Comparison of ENCODE assay signal across 4 fruit fly cellular contexts in genomic region chr2L:840716-841115, dm6.
TF ChIP-seq lines count a peak whose summit lies in the region.

No protein-coding gene starts in this region.

- no peak for TF ChIP-seq CTCF in whole organism, embryonic (GFP tag; optimal IDR thresholded peaks at IDR 0.05; lab: Kevin White, UChicago)

TF ChIP-seq in whole organism, adult, 20 proteins besides CTCF, POLR2A, EP300 and RAD21:
- no peak for TF ChIP-seq pad (GFP tag; optimal IDR thresholded peaks at IDR 0.05; lab: Kevin White, UChicago)
- no peak for TF ChIP-seq cnc (optimal IDR thresholded peaks at IDR 0.05; lab: Kevin White, UChicago)
- no peak for TF ChIP-seq Mnt (GFP tag; optimal IDR thresholded peaks at IDR 0.05; lab: Kevin White, UChicago)
- no peak for TF ChIP-seq CG11617 (GFP tag; optimal IDR thresholded peaks at IDR 0.05; lab: Kevin White, UChicago)
- no peak for TF ChIP-seq ovo (GFP tag; optimal IDR thresholded peaks at IDR 0.05; lab: Kevin White, UChicago)
- TF ChIP-seq CG5204 (GFP tag; optimal IDR thresholded peaks at IDR 0.05; lab: Kevin White, UChicago): no peak
- TF ChIP-seq tj (GFP tag; optimal IDR thresholded peaks at IDR 0.05; lab: Kevin White, UChicago): peak; percentile 98
- no peak for TF ChIP-seq Clk (GFP tag; optimal IDR thresholded peaks at IDR 0.05; lab: Kevin White, UChicago)
- peak; percentile 63 for TF ChIP-seq cic (GFP tag; optimal IDR thresholded peaks at IDR 0.05; lab: Kevin White, UChicago)
- TF ChIP-seq Hr96 (GFP tag; optimal IDR thresholded peaks at IDR 0.05; lab: Kevin White, UChicago): no peak
- TF ChIP-seq CG12768 (GFP tag; optimal IDR thresholded peaks at IDR 0.05; lab: Kevin White, UChicago): peak; percentile 39
- TF ChIP-seq toe (GFP tag; optimal IDR thresholded peaks at IDR 0.05; lab: Kevin White, UChicago): no peak
- peak; percentile 95 for TF ChIP-seq kay (GFP tag; lab: Kevin White, UChicago; ENCODE audit: borderline replicate concordance)
- TF ChIP-seq CG14711 (tag; optimal IDR thresholded peaks at IDR 0.05; lab: Kevin White, UChicago): no peak
- TF ChIP-seq bab1 (GFP tag; optimal IDR thresholded peaks at IDR 0.05; lab: Kevin White, UChicago): peak; percentile 10

TF ChIP-seq in whole organism, embryonic, 481 proteins besides CTCF, POLR2A, EP300 and RAD21:
- peak; percentile 38 for TF ChIP-seq nom (GFP tag; optimal IDR thresholded peaks at IDR 0.05; lab: Kevin White, UChicago)
- TF ChIP-seq HLH54F (GFP tag; optimal IDR thresholded peaks at IDR 0.05; lab: Kevin White, UChicago): no peak
- TF ChIP-seq pan (optimal IDR thresholded peaks at IDR 0.05; lab: Kevin White, UChicago): no peak
- peak in 1 of 2 experiments; percentile 27 for TF ChIP-seq pan (GFP tag; optimal IDR thresholded peaks at IDR 0.05 in 1 of 2, IDR thresholded peaks at IDR 0.05 in 1 of 2)
- TF ChIP-seq slp2 (GFP tag; optimal IDR thresholded peaks at IDR 0.05; lab: Kevin White, UChicago): no peak
- TF ChIP-seq chinmo (GFP tag; IDR thresholded peaks at IDR 0.05; lab: Robert Waterston, UW; ENCODE audit: partially characterized antibody): peak; percentile 90; the same call in 2 of the 4 replicates
- TF ChIP-seq CG34224 (GFP tag; IDR thresholded peaks at IDR 0.05; lab: Robert Waterston, UW; ENCODE audit: partially characterized antibody): 0 out of 3 replicates have a peak, but pooled peaks have one; percentile 19
- no peak for TF ChIP-seq CG11456 (GFP tag; IDR thresholded peaks at IDR 0.05; lab: Robert Waterston, UW)
- 0 out of 2 replicates have a peak, but pooled peaks have one; percentile 33 for TF ChIP-seq Drgx (GFP tag; IDR thresholded peaks at IDR 0.05; lab: Robert Waterston, UW)
- TF ChIP-seq CG6765 (GFP tag; optimal IDR thresholded peaks at IDR 0.05; lab: Kevin White, UChicago): peak; percentile 2
- TF ChIP-seq Sin3A (optimal IDR thresholded peaks at IDR 0.05; lab: Kevin White, UChicago): no peak
- no peak for TF ChIP-seq CG10274 (GFP tag; optimal IDR thresholded peaks at IDR 0.05; lab: Kevin White, UChicago)
- peak; percentile 3 for TF ChIP-seq cg (GFP tag; optimal IDR thresholded peaks at IDR 0.05; lab: Kevin White, UChicago)
- no peak for TF ChIP-seq pita (GFP tag; optimal IDR thresholded peaks at IDR 0.05; lab: Kevin White, UChicago)

TF ChIP-seq in whole organism, prepupa, 60 proteins besides CTCF, POLR2A, EP300 and RAD21:
- no peak for TF ChIP-seq CG10669 (GFP tag; optimal IDR thresholded peaks at IDR 0.05; lab: Kevin White, UChicago)
- no peak for TF ChIP-seq CG11902 (GFP tag; optimal IDR thresholded peaks at IDR 0.05; lab: Kevin White, UChicago)
- TF ChIP-seq Eip78C (GFP tag; lab: Kevin White, UChicago): peak; percentile 49
- no peak for TF ChIP-seq fkh (GFP tag; optimal IDR thresholded peaks at IDR 0.05; lab: Kevin White, UChicago)
- peak; percentile 12 for TF ChIP-seq Blimp-1 (GFP tag; optimal IDR thresholded peaks at IDR 0.05; lab: Kevin White, UChicago)
- TF ChIP-seq ss (GFP tag; optimal IDR thresholded peaks at IDR 0.05; lab: Kevin White, UChicago): peak in 1 of 2 experiments; percentile 9
- TF ChIP-seq esn (GFP tag; optimal IDR thresholded peaks at IDR 0.05; lab: Kevin White, UChicago): no peak
- no peak for TF ChIP-seq CG16779 (tag; optimal IDR thresholded peaks at IDR 0.05; lab: Kevin White, UChicago)
- TF ChIP-seq vri (GFP tag; optimal IDR thresholded peaks at IDR 0.05; lab: Kevin White, UChicago): no peak
- no peak for TF ChIP-seq CG4318 (GFP tag; optimal IDR thresholded peaks at IDR 0.05; lab: Kevin White, UChicago)
- TF ChIP-seq CG8119 (GFP tag; IDR thresholded peaks at IDR 0.05; lab: Robert Waterston, UW): peak; percentile 58; the same call in 1 of the 3 replicates
- TF ChIP-seq CG6163 (GFP tag; IDR thresholded peaks at IDR 0.05; lab: Robert Waterston, UW): peak; percentile 19; the same call in 1 of the 3 replicates
- TF ChIP-seq dac (GFP tag; optimal IDR thresholded peaks at IDR 0.05; lab: Kevin White, UChicago): no peak
- no peak for TF ChIP-seq fd85E (GFP tag; optimal IDR thresholded peaks at IDR 0.05; lab: Kevin White, UChicago)
- TF ChIP-seq CG6276 (GFP tag; optimal IDR thresholded peaks at IDR 0.05; lab: Kevin White, UChicago): peak; percentile 29
- TF ChIP-seq achi (GFP tag; optimal IDR thresholded peaks at IDR 0.05; lab: Kevin White, UChicago): no peak
- no peak for TF ChIP-seq CG7368 (GFP tag; optimal IDR thresholded peaks at IDR 0.05; lab: Kevin White, UChicago)
- no peak; the same call in 1 of the 2 replicates for TF ChIP-seq CG15336 (GFP tag; IDR thresholded peaks at IDR 0.05; lab: Robert Waterston, UW)
- TF ChIP-seq CG11762 (GFP tag; optimal IDR thresholded peaks at IDR 0.05; lab: Kevin White, UChicago; ENCODE audit: insufficient read depth): no peak
- TF ChIP-seq CG34406 (GFP tag; optimal IDR thresholded peaks at IDR 0.05; lab: Kevin White, UChicago): no peak
- TF ChIP-seq eg (GFP tag; IDR thresholded peaks at IDR 0.05; lab: Robert Waterston, UW): peak; percentile 26; the same call in 1 of the 3 replicates
- TF ChIP-seq spab (GFP tag; optimal IDR thresholded peaks at IDR 0.05; lab: Kevin White, UChicago): no peak
- no peak for TF ChIP-seq CG6808 (GFP tag; optimal IDR thresholded peaks at IDR 0.05; lab: Kevin White, UChicago)
- no peak for TF ChIP-seq CG6854 (GFP tag; optimal IDR thresholded peaks at IDR 0.05; lab: Kevin White, UChicago)
- no peak for TF ChIP-seq CG8632 (GFP tag; optimal IDR thresholded peaks at IDR 0.05; lab: Kevin White, UChicago)

TF ChIP-seq in whole organism, pupa, 21 proteins besides CTCF, POLR2A, EP300 and RAD21:
- TF ChIP-seq Snoo (tag; optimal IDR thresholded peaks at IDR 0.05; lab: Kevin White, UChicago) (no peak), rn (GFP tag; IDR thresholded peaks at IDR 0.05; lab: Robert Waterston, UW) (no peak), fd96Ca (GFP tag; IDR thresholded peaks at IDR 0.05; lab: Robert Waterston, UW) (no peak), CG17806 (tag; optimal IDR thresholded peaks at IDR 0.05; lab: Kevin White, UChicago) (no peak), CG32121 (GFP tag; IDR thresholded peaks at IDR 0.05; lab: Robert Waterston, UW) (peak; percentile 35; the same call in 1 of the 2 replicates), CG10348 (GFP tag; IDR thresholded peaks at IDR 0.05; lab: Robert Waterston, UW) (no peak), CG8159 (tag; optimal IDR thresholded peaks at IDR 0.05; lab: Kevin White, UChicago) (no peak), CG12605 (GFP tag; IDR thresholded peaks at IDR 0.05; lab: Robert Waterston, UW) (0 out of 2 replicates have a peak, but pooled peaks have one; percentile 45), CG15710 (tag; optimal IDR thresholded peaks at IDR 0.05; lab: Kevin White, UChicago) (no peak), D1 (tag; optimal IDR thresholded peaks at IDR 0.05; lab: Kevin White, UChicago) (no peak), Pif1B (GFP tag; optimal IDR thresholded peaks at IDR 0.05; lab: Kevin White, UChicago) (no peak), CG34367 (tag; optimal IDR thresholded peaks at IDR 0.05; lab: Kevin White, UChicago) (no peak), Ets98B (GFP tag; IDR thresholded peaks at IDR 0.05; lab: Robert Waterston, UW) (peak; percentile 36; the same call in 1 of the 2 replicates), CG8301 (tag; optimal IDR thresholded peaks at IDR 0.05; lab: Kevin White, UChicago) (no peak), EcR (GFP tag; optimal IDR thresholded peaks at IDR 0.05; lab: Kevin White, UChicago) (no peak), CG4496 (GFP tag; IDR thresholded peaks at IDR 0.05; lab: Robert Waterston, UW) (no peak), Pif1A (GFP tag; optimal IDR thresholded peaks at IDR 0.05; lab: Kevin White, UChicago) (no peak), CG13204 (GFP tag; optimal IDR thresholded peaks at IDR 0.05; lab: Kevin White, UChicago) (peak; percentile 25), CG14655 (GFP tag; optimal IDR thresholded peaks at IDR 0.05; lab: Kevin White, UChicago) (no peak), CG9948 (tag; optimal IDR thresholded peaks at IDR 0.05; lab: Kevin White, UChicago) (no peak), gl (tag; optimal IDR thresholded peaks at IDR 0.05; lab: Kevin White, UChicago) (no peak)
